Fruit fly (Drosophila melanogaster): ENCODE results near the gene Cph.

Cph gene

DNA sequence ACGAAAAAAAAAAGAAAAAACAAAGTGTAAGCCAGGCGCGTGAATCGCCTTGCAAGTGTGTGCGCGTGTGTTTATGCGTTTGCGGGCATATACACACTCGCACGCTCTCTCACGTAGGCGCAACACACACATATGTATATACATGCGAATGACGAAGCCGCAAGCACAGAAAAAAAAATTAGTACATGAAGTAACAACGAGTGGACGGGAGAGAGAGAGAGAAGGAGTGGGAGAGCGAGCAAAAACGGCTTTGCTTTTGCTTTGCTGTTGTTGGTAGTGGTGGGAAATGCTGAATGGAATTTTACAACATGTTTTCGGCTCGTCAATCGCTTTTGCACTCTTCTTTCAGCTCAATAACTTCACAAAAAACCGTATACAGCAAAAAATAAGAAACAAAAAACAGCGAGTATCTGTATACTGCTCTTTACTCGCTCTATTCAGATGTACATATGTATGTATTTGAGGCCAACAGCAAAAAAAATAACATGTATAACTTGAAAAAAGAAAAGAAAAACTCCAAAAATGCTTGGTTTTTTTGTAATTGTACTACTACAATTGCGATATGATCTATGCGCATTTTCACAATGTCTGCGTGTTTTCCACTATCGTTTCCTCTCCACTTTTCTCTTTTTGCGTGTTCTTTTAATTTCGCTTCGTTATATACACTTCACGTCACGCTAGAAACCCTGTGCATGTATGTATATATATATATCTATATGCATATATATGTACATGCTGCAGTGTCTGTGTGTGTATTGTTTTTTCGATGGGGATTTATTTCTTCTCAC lies 40.3 kb upstream of the Cph start (continued):
- no peak for TF ChIP-seq CG17568 (GFP tag; optimal IDR thresholded peaks at IDR 0.05)
- no peak for TF ChIP-seq eyg (GFP tag; optimal IDR thresholded peaks at IDR 0.05)
- no peak for TF ChIP-seq Fer2 (tag; optimal IDR thresholded peaks at IDR 0.05)
- no peak for TF ChIP-seq pita (GFP tag; optimal IDR thresholded peaks at IDR 0.05)
- no peak for TF ChIP-seq HLHmδ (GFP tag; optimal IDR thresholded peaks at IDR 0.05)
- TF ChIP-seq NC2α (GFP tag; optimal IDR thresholded peaks at IDR 0.05) = no peak
- TF ChIP-seq CG4617 (GFP tag; optimal IDR thresholded peaks at IDR 0.05; ENCODE audit: borderline replicate concordance) = peak; percentile 16
- no peak for TF ChIP-seq CG6791 (GFP tag; IDR thresholded peaks at IDR 0.05; ENCODE audit: partially characterized antibody)
- no peak for TF ChIP-seq Mad (GFP tag; optimal IDR thresholded peaks at IDR 0.05)
- TF ChIP-seq danr (GFP tag; IDR thresholded peaks at IDR 0.05) = no peak
- TF ChIP-seq jumu (GFP tag; optimal IDR thresholded peaks at IDR 0.05) = no peak
- TF ChIP-seq CG10462 (GFP tag; optimal IDR thresholded peaks at IDR 0.05) = no peak
- no peak for TF ChIP-seq Opbp (GFP tag; IDR thresholded peaks at IDR 0.05; ENCODE audit: partially characterized antibody)
- TF ChIP-seq CG17829 (tag; optimal IDR thresholded peaks at IDR 0.05) = no peak
- TF ChIP-seq CG10209 (GFP tag; optimal IDR thresholded peaks at IDR 0.05) = no peak
- TF ChIP-seq sr (GFP tag; IDR thresholded peaks at IDR 0.05) = no peak; the same call in 2 of the 3 replicates
- TF ChIP-seq da (GFP tag; optimal IDR thresholded peaks at IDR 0.05) = no peak
- peak; percentile 76 to 88 for TF ChIP-seq Trl (optimal IDR thresholded peaks at IDR 0.05)
- no peak for TF ChIP-seq Trl (GFP tag; optimal IDR thresholded peaks at IDR 0.05)
- peak; percentile 95 for TF ChIP-seq CG12155 (GFP tag; optimal IDR thresholded peaks at IDR 0.05)
- TF ChIP-seq BEAF-32 (GFP tag; optimal IDR thresholded peaks at IDR 0.05) = no peak
- no peak for TF ChIP-seq CG17802 (tag; optimal IDR thresholded peaks at IDR 0.05)
- TF ChIP-seq CG1233 (GFP tag; optimal IDR thresholded peaks at IDR 0.05) = no peak
- no peak for TF ChIP-seq Elba2 (GFP tag; optimal IDR thresholded peaks at IDR 0.05)
- no peak for TF ChIP-seq CG3838 (GFP tag; optimal IDR thresholded peaks at IDR 0.05)
- TF ChIP-seq Antp (GFP tag; optimal IDR thresholded peaks at IDR 0.05) = no peak
- TF ChIP-seq D19A (tag; optimal IDR thresholded peaks at IDR 0.05) = no peak
- no peak for TF ChIP-seq tin (GFP tag; optimal IDR thresholded peaks at IDR 0.05)
- TF ChIP-seq CG9609 (GFP tag; optimal IDR thresholded peaks at IDR 0.05) = no peak
- peak; percentile 16 for TF ChIP-seq Sry-δ (GFP tag; optimal IDR thresholded peaks at IDR 0.05)
- TF ChIP-seq sisA (GFP tag; IDR thresholded peaks at IDR 0.05) = no peak
- no peak for TF ChIP-seq z (GFP tag; IDR thresholded peaks at IDR 0.05)
- no peak for TF ChIP-seq HHEX (GFP tag; optimal IDR thresholded peaks at IDR 0.05)
- no peak for TF ChIP-seq sc (optimal IDR thresholded peaks at IDR 0.05)
- TF ChIP-seq sc (GFP tag; optimal IDR thresholded peaks at IDR 0.05) = no peak
- TF ChIP-seq fd3F (GFP tag; optimal IDR thresholded peaks at IDR 0.05) = no peak
- TF ChIP-seq seq (GFP tag; IDR thresholded peaks at IDR 0.05) = no peak
- TF ChIP-seq CG12236 (GFP tag; optimal IDR thresholded peaks at IDR 0.05) = no peak
- no peak for TF ChIP-seq NfI (GFP tag; optimal IDR thresholded peaks at IDR 0.05)
- no peak for TF ChIP-seq lov (optimal IDR thresholded peaks at IDR 0.05)
- TF ChIP-seq lov (GFP tag; IDR thresholded peaks at IDR 0.05) = no peak
- no peak for TF ChIP-seq NC2β (GFP tag; optimal IDR thresholded peaks at IDR 0.05)
- TF ChIP-seq Dad (GFP tag; optimal IDR thresholded peaks at IDR 0.05) = no peak
- TF ChIP-seq CG15269 (tag; optimal IDR thresholded peaks at IDR 0.05) = no peak
- no peak for TF ChIP-seq CG10321 (GFP tag; IDR thresholded peaks at IDR 0.05)
- TF ChIP-seq Atf-2 (GFP tag; optimal IDR thresholded peaks at IDR 0.05) = no peak
- TF ChIP-seq CG10366 (GFP tag; IDR thresholded peaks at IDR 0.05) = no peak
